Fruit fly (Drosophila melanogaster): ENCODE measurements around the gene Dab.
A peak's percentile ranks its signal among the peaks of the same experiment; 100 is the strongest.

The Dab gene

dm6 chr3L:16752402-16753096 lies 40.6 kb downstream of the Dab start:
- peak; percentile 5 for TF ChIP-seq phol (tag; optimal IDR thresholded peaks at IDR 0.05)
- TF ChIP-seq bsh (GFP tag; optimal IDR thresholded peaks at IDR 0.05), result peak in 1 of 2 experiments; percentile 24
- TF ChIP-seq Ets65A (GFP tag), result peak; percentile 26
- TF ChIP-seq H2.0 (GFP tag; IDR thresholded peaks at IDR 0.05), result no peak
- no peak for TF ChIP-seq ttk (GFP tag; IDR thresholded peaks at IDR 0.05)
- TF ChIP-seq D (optimal IDR thresholded peaks at IDR 0.05), result no peak
- peak; percentile 11 for TF ChIP-seq D (GFP tag; optimal IDR thresholded peaks at IDR 0.05)
- TF ChIP-seq sens (GFP tag), result peak; percentile 79
- no peak for TF ChIP-seq grn (GFP tag; optimal IDR thresholded peaks at IDR 0.05)
- TF ChIP-seq CG1603 (tag; optimal IDR thresholded peaks at IDR 0.05), result peak; percentile 2
- no peak for TF ChIP-seq Oli (tag; optimal IDR thresholded peaks at IDR 0.05)
- TF ChIP-seq Dek (tag; optimal IDR thresholded peaks at IDR 0.05), result no peak
- no peak for TF ChIP-seq C15 (GFP tag; IDR thresholded peaks at IDR 0.05)
- TF ChIP-seq CG8281 (tag; optimal IDR thresholded peaks at IDR 0.05), result no peak
- peak; percentile 11 for TF ChIP-seq dmrt11E (tag; optimal IDR thresholded peaks at IDR 0.05)
- TF ChIP-seq Drgx (GFP tag; IDR thresholded peaks at IDR 0.05), result peak; percentile 83
- peak; percentile 84 for TF ChIP-seq nom (GFP tag; optimal IDR thresholded peaks at IDR 0.05)
- TF ChIP-seq ERR (GFP tag; optimal IDR thresholded peaks at IDR 0.05), result no peak
- TF ChIP-seq Abd-B (GFP tag; optimal IDR thresholded peaks at IDR 0.05), result no peak
- no peak for TF ChIP-seq ase (GFP tag; IDR thresholded peaks at IDR 0.05)
- peak; percentile 32 for TF ChIP-seq CG10979 (tag; optimal IDR thresholded peaks at IDR 0.05)
- TF ChIP-seq Xrp1 (GFP tag; IDR thresholded peaks at IDR 0.05), result peak; percentile 24; the same call in 1 of the 2 replicates
- TF ChIP-seq wdn (GFP tag; IDR thresholded peaks at IDR 0.05), result no peak
- TF ChIP-seq CG12299 (tag; optimal IDR thresholded peaks at IDR 0.05), result no peak
- TF ChIP-seq CG18262 (tag; optimal IDR thresholded peaks at IDR 0.05), result peak; percentile 12
- TF ChIP-seq inv (GFP tag; IDR thresholded peaks at IDR 0.05; ENCODE audit: partially characterized antibody), result no peak

DNA sequence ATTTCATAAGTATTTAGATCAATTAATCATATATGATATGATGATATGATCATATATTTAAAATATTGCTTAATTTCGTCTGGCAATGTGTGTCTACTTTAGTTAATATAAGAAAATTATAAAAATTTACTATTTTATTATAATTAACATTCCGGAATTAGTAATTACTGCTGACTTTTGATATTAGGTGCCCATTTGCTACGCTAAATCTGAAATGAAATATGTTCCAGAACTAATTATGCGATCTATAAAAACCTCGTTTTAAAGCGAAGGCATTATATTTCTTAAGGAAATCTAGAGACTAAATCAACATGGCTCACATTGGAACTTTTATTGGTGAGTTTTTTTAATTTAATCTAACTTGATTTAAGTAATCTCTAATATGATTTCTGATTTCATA lies 43.3 kb downstream of the Dab start, which contains the start of gene CG42852:
Gene CG42852, plus strand, starts transcription at position 301 of the 400 bp plus-strand sequence.
- TF ChIP-seq sd (tag; optimal IDR thresholded peaks at IDR 0.05) (no peak), cad (GFP tag; optimal IDR thresholded peaks at IDR 0.05) (no peak), lilli (GFP tag; optimal IDR thresholded peaks at IDR 0.05) (no peak), CG4360 (GFP tag; IDR thresholded peaks at IDR 0.05) (no peak), CG3065 (GFP tag; optimal IDR thresholded peaks at IDR 0.05) (no peak), Hr3 (GFP tag; optimal IDR thresholded peaks at IDR 0.05) (no peak), crc (GFP tag; optimal IDR thresholded peaks at IDR 0.05) (no peak), vvl (GFP tag; IDR thresholded peaks at IDR 0.05) (no peak), CG15073 (GFP tag; optimal IDR thresholded peaks at IDR 0.05) (no peak), Nf-YC (tag; optimal IDR thresholded peaks at IDR 0.05) (no peak), CG10654 (GFP tag; optimal IDR thresholded peaks at IDR 0.05) (no peak), pum (GFP tag; optimal IDR thresholded peaks at IDR 0.05) (no peak), CG9215 (GFP tag; IDR thresholded peaks at IDR 0.05) (no peak), CG3726 (GFP tag; IDR thresholded peaks at IDR 0.05) (no peak), Vsx1 (GFP tag; optimal IDR thresholded peaks at IDR 0.05) (no peak), bbx (GFP tag; IDR thresholded peaks at IDR 0.05; ENCODE audit: partially characterized antibody) (no peak), CG7987 (GFP tag; optimal IDR thresholded peaks at IDR 0.05) (no peak), CG1024 (GFP tag; IDR thresholded peaks at IDR 0.05) (no peak), mam (GFP tag; optimal IDR thresholded peaks at IDR 0.05) (no peak)
